Worm (Caenorhabditis elegans) whole organism, late embryonic: ENCODE results near the gene ZC196.2.

Experiments
- ceh-48 ChIP-seq: sonication (generic microtip); optimal IDR thresholded peaks from 2 replicates; lab custom pipeline; 2016; ENCODE audit warnings: missing genetic modification characterization, inconsistent platforms, missing compliant biosample characterization
- hlh-13 ChIP-seq: fragments of 200-800 bp; sonication (Bioruptor generic); optimal IDR thresholded peaks from 2 replicates; lab custom pipeline; 2018; ENCODE audit warnings: mild to moderate bottlenecking, missing genetic modification characterization, missing compliant biosample characterization

ce11 chrV:8729100-8729499 lies 10.1 kb upstream of the ZC196.2 start, which contains the start of gene ZC196.5:
- TF ChIP-seq ceh-48 (tag; lab: Kevin White, UChicago) (no peak), hlh-13 (GFP tag; lab: Kevin White, UChicago) (no peak)
